Fruit fly (Drosophila melanogaster) whole organism, embryonic: ENCODE data around the gene CG8420.

Experiments used
- Bgb ChIP-seq: fragments of 200-800 bp; sonication (Bioruptor generic); IDR thresholded peaks from 2 replicates; pipeline ENCODE4 v1.3.6; 2022; ENCODE audit warnings: missing biosample characterization, missing genetic modification characterization; ENCODE audit not compliant: partially characterized antibody
- CG10147 ChIP-seq: fragments of 200-800 bp; sonication (Bioruptor generic); optimal IDR thresholded peaks from 2 replicates; lab custom pipeline; 2019; ENCODE audit warnings: missing biosample characterization, mild to moderate bottlenecking, missing genetic modification characterization, moderate library complexity
- CG1024 ChIP-seq: fragments of 200-800 bp; sonication (Bioruptor generic); IDR thresholded peaks from 2 replicates; pipeline ENCODE4 v1.3.6; 2022; ENCODE audit warnings: missing biosample characterization, missing genetic modification characterization
- CG12071 ChIP-seq: fragments of 200-800 bp; sonication (Bioruptor generic); optimal IDR thresholded peaks from 3 replicates; lab custom pipeline; 2018; ENCODE audit warnings: missing biosample characterization, mild to moderate bottlenecking, missing genetic modification characterization
- CG12942 ChIP-seq: fragments of 200-800 bp; sonication (Bioruptor generic); optimal IDR thresholded peaks from 3 replicates; lab custom pipeline; 2016; ENCODE audit warnings: missing biosample characterization, missing genetic modification characterization
- CG13123 ChIP-seq: fragments of 200-800 bp; sonication (Bioruptor generic); optimal IDR thresholded peaks from 2 replicates; lab custom pipeline; 2016; ENCODE audit warnings: missing biosample characterization, missing genetic modification characterization
- CG15514 ChIP-seq: fragments of 200-800 bp; sonication (Bioruptor generic); optimal IDR thresholded peaks from 3 replicates; lab custom pipeline; 2017; ENCODE audit warnings: missing biosample characterization, missing genetic modification characterization, mild to moderate bottlenecking, moderate library complexity, missing genetic modification reagents
- CG18011 ChIP-seq: fragments of 200-800 bp; sonication (Bioruptor generic); optimal IDR thresholded peaks from 2 replicates; lab custom pipeline; 2017; ENCODE audit warnings: missing biosample characterization, missing genetic modification characterization, mild to moderate bottlenecking, moderate library complexity, missing genotype
- CG18619 ChIP-seq: fragments of 200-800 bp; sonication (Bioruptor generic); optimal IDR thresholded peaks from 3 replicates; lab custom pipeline; 2017; ENCODE audit warnings: missing biosample characterization, mild to moderate bottlenecking, missing genetic modification characterization
- CG2712 ChIP-seq: fragments of 200-800 bp; optimal IDR thresholded peaks from 3 replicates; lab custom pipeline; 2019; ENCODE audit warnings: missing biosample characterization, mild to moderate bottlenecking, missing genetic modification characterization, moderate library complexity
- CG3838 ChIP-seq: fragments of 200-800 bp; sonication (Bioruptor generic); optimal IDR thresholded peaks from 3 replicates; lab custom pipeline; 2016; ENCODE audit warnings: missing biosample characterization, missing genetic modification characterization
- CG3847 ChIP-seq: fragments of 200-800 bp; sonication (Bioruptor generic); IDR thresholded peaks from 2 replicates; pipeline ENCODE4 v1.3.6; 2022; ENCODE audit warnings: missing biosample characterization, missing genetic modification characterization
- CG43689 ChIP-seq: fragments of 200-800 bp; sonication (Bioruptor generic); IDR thresholded peaks from 2 replicates; pipeline ENCODE4 v1.3.6; 2022; ENCODE audit warnings: missing biosample characterization, missing genetic modification characterization
- CG5180 ChIP-seq: fragments of 200-800 bp; sonication (Bioruptor generic); optimal IDR thresholded peaks from 3 replicates; lab custom pipeline; 2017; ENCODE audit warnings: missing biosample characterization, missing genetic modification characterization, mild to moderate bottlenecking, moderate library complexity, missing genetic modification reagents
- CG6254 ChIP-seq: fragments of 200-800 bp; sonication (Bioruptor generic); optimal IDR thresholded peaks from 3 replicates; lab custom pipeline; 2017; ENCODE audit warnings: mild to moderate bottlenecking, missing biosample characterization, missing genetic modification reagents, missing genetic modification characterization
- CG6683 ChIP-seq: fragments of 200-800 bp; sonication (Bioruptor generic); optimal IDR thresholded peaks from 2 replicates; lab custom pipeline; 2017; ENCODE audit warnings: missing biosample characterization, mild to moderate bottlenecking, missing genetic modification characterization, missing genetic modification reagents
- CG7271 ChIP-seq: fragments of 200-800 bp; sonication (Bioruptor generic); optimal IDR thresholded peaks from 2 replicates; lab custom pipeline; 2018; ENCODE audit warnings: missing biosample characterization, mild to moderate bottlenecking, missing genetic modification characterization, moderate library complexity
- CG7839 ChIP-seq: fragments of 200-800 bp; sonication (Bioruptor generic); optimal IDR thresholded peaks from 3 replicates; lab custom pipeline; 2018; ENCODE audit warnings: missing biosample characterization, mild to moderate bottlenecking, missing genetic modification characterization, moderate library complexity
- CG8089 ChIP-seq: fragments of 200-800 bp; sonication (Bioruptor generic); optimal IDR thresholded peaks from 3 replicates; lab custom pipeline; 2016; ENCODE audit warnings: missing biosample characterization, missing genetic modification characterization
- CkIIα-i1 ChIP-seq: fragments of 200-800 bp; sonication (Bioruptor generic); IDR thresholded peaks from 2 replicates; pipeline ENCODE4 v1.3.6; 2022; ENCODE audit warnings: missing biosample characterization, missing genetic modification characterization
- E2f2 ChIP-seq: fragments of 200-800 bp; sonication (Bioruptor generic); IDR thresholded peaks from 2 replicates; pipeline ENCODE4 v1.3.6; 2022; ENCODE audit warnings: missing biosample characterization, missing genetic modification characterization
- Gug ChIP-seq: fragments of 200-800 bp; sonication (Bioruptor generic); IDR thresholded peaks from 4 replicates; pipeline ENCODE4 v1.3.6; 2022; ENCODE audit warnings: missing biosample characterization, missing genetic modification characterization
- Jarid2 ChIP-seq: fragments of 200-800 bp; sonication (Bioruptor generic); optimal IDR thresholded peaks from 3 replicates; lab custom pipeline; 2017; ENCODE audit warnings: mild to moderate bottlenecking, missing biosample characterization, missing genetic modification reagents, missing genetic modification characterization
- Nf-YC ChIP-seq: fragments of 200-800 bp; optimal IDR thresholded peaks from 3 replicates; lab custom pipeline; 2019; ENCODE audit warnings: missing biosample characterization, mild to moderate bottlenecking, missing genetic modification characterization, moderate library complexity
- Oaz ChIP-seq: fragments of 200-800 bp; sonication (Bioruptor generic); IDR thresholded peaks from 2 replicates; pipeline ENCODE4 v1.3.6; 2022; ENCODE audit warnings: missing biosample characterization, missing genetic modification characterization
- Spps ChIP-seq: fragments of 200-800 bp; sonication (Bioruptor generic); optimal IDR thresholded peaks from 2 replicates; lab custom pipeline; 2018; ENCODE audit warnings: missing biosample characterization, mild to moderate bottlenecking, missing genetic modification characterization
- al ChIP-seq: fragments of 200-800 bp; sonication (Bioruptor generic); IDR thresholded peaks from 2 replicates; pipeline ENCODE4 v1.3.6; 2022; ENCODE audit warnings: missing biosample characterization, missing genetic modification characterization
- bcd ChIP-seq: fragments of 200-800 bp; sonication (Bioruptor generic); optimal IDR thresholded peaks from 2 replicates; lab custom pipeline; 2017; ENCODE audit warnings: missing biosample characterization, mild to moderate bottlenecking, missing genetic modification characterization
- bowl ChIP-seq: fragments of 200-800 bp; sonication (Bioruptor generic); IDR thresholded peaks from 2 replicates; pipeline ENCODE4 v1.3.6; 2022; ENCODE audit warnings: missing biosample characterization, missing genetic modification characterization
- br ChIP-seq: fragments of >200 bp; optimal IDR thresholded peaks from 2 replicates; lab custom pipeline; 2017
- btn ChIP-seq: fragments of 200-800 bp; sonication (Bioruptor generic); optimal IDR thresholded peaks from 2 replicates; lab custom pipeline; 2016; ENCODE audit warnings: missing biosample characterization, missing genetic modification characterization
- cato ChIP-seq: fragments of 200-800 bp; sonication (Bioruptor generic); optimal IDR thresholded peaks from 2 replicates; lab custom pipeline; 2016; ENCODE audit warnings: missing biosample characterization, missing genetic modification characterization, borderline replicate concordance
- chinmo ChIP-seq: fragments of 200-800 bp; sonication (Bioruptor generic); IDR thresholded peaks from 4 replicates; pipeline ENCODE4 v1.3.6; 2022; ENCODE audit warnings: missing biosample characterization, missing genetic modification characterization; ENCODE audit not compliant: partially characterized antibody
- cwo ChIP-seq: fragments of 200-800 bp; sonication (Bioruptor generic); optimal IDR thresholded peaks from 3 replicates; lab custom pipeline; 2017; ENCODE audit warnings: missing biosample characterization, missing genetic modification characterization, mild to moderate bottlenecking, moderate library complexity, missing genetic modification reagents
- fd3F ChIP-seq: fragments of 200-800 bp; sonication (Bioruptor generic); optimal IDR thresholded peaks from 2 replicates; lab custom pipeline; 2018; ENCODE audit warnings: missing biosample characterization, mild to moderate bottlenecking, missing genetic modification characterization, moderate library complexity
- gcm ChIP-seq: fragments of 200-800 bp; sonication (Bioruptor generic); optimal IDR thresholded peaks from 2 replicates; lab custom pipeline; 2019; ENCODE audit warnings: missing biosample characterization, mild to moderate bottlenecking, missing genetic modification characterization, moderate library complexity
- gfzf ChIP-seq: fragments of 200-800 bp; sonication (Bioruptor generic); optimal IDR thresholded peaks from 2 replicates; lab custom pipeline; 2016; ENCODE audit warnings: missing biosample characterization, mild to moderate bottlenecking, missing genetic modification characterization, moderate library complexity
- gt ChIP-seq: fragments of 200-800 bp; sonication (Bioruptor generic); IDR thresholded peaks from 2 replicates; pipeline ENCODE4 v1.3.6; 2022; ENCODE audit warnings: missing biosample characterization, missing genetic modification characterization
- h ChIP-seq: fragments of >200 bp; optimal IDR thresholded peaks from 2 replicates; lab custom pipeline; 2017
- jigr1 ChIP-seq: fragments of 200-800 bp; sonication (Bioruptor generic); IDR thresholded peaks from 3 replicates; pipeline ENCODE4 v1.3.6; 2022; ENCODE audit warnings: missing biosample characterization, missing genetic modification characterization
- klu ChIP-seq: fragments of 200-800 bp; sonication (Bioruptor generic); IDR thresholded peaks from 2 replicates; pipeline ENCODE4 v1.3.6; 2022; ENCODE audit warnings: missing biosample characterization, missing genetic modification characterization
- maf-S ChIP-seq: fragments of 200-800 bp; sonication (Bioruptor generic); optimal IDR thresholded peaks from 2 replicates; lab custom pipeline; 2016; ENCODE audit warnings: missing biosample characterization, missing genetic modification characterization
- pan ChIP-seq, 4 experiments: fragments of >200 bp in 3 of 4; fragments of 200-800 bp in 1 of 4; sonication (Bioruptor generic) in 1 of 4; optimal IDR thresholded peaks in 3 of 4; IDR thresholded peaks in 1 of 4; 2 replicates each; pipeline versions ENCODE4 v1.3.6 to Lab custom; 2017 to 2022; ENCODE audit warnings: missing biosample characterization in 2 of 4, missing genetic modification characterization in 2 of 4, mixed read lengths in 1 of 4
- psq ChIP-seq: fragments of 200-800 bp; sonication (Bioruptor generic); optimal IDR thresholded peaks from 2 replicates; lab custom pipeline; 2017; ENCODE audit warnings: missing biosample characterization, missing genetic modification characterization
- row ChIP-seq: fragments of 200-800 bp; sonication (Bioruptor generic); IDR thresholded peaks from 3 replicates; pipeline ENCODE4 v1.3.6; 2022; ENCODE audit warnings: missing biosample characterization, missing genetic modification characterization
- sd ChIP-seq: fragments of 200-800 bp; sonication (Bioruptor generic); optimal IDR thresholded peaks from 3 replicates; lab custom pipeline; 2018; ENCODE audit warnings: missing biosample characterization, mild to moderate bottlenecking, missing genetic modification characterization, moderate library complexity
- sim ChIP-seq: fragments of 200-800 bp; sonication (Bioruptor generic); IDR thresholded peaks from 2 replicates; pipeline ENCODE4 v1.3.6; 2022; ENCODE audit warnings: missing biosample characterization, missing genetic modification characterization
- toy ChIP-seq: fragments of 200-800 bp; sonication (Bioruptor generic); IDR thresholded peaks from 2 replicates; pipeline ENCODE4 v1.3.6; 2022; ENCODE audit warnings: missing biosample characterization, missing genetic modification characterization
- ttk ChIP-seq: fragments of 200-800 bp; sonication (Bioruptor generic); IDR thresholded peaks from 2 replicates; pipeline ENCODE4 v2.1.2; 2022; ENCODE audit warnings: missing biosample characterization, missing genetic modification characterization
- wek ChIP-seq: fragments of 200-800 bp; sonication (Bioruptor generic); optimal IDR thresholded peaks from 3 replicates; lab custom pipeline; 2018; ENCODE audit warnings: missing biosample characterization, mild to moderate bottlenecking, missing genetic modification characterization, moderate library complexity

The CG8420 gene

dm6 chr3R:9224807-9225206, 21.6 kb upstream of the CG8420 start (continued):
- TF ChIP-seq Gug (0 out of 4 replicates have a peak, but pooled peaks have one; percentile 15), jigr1 (GFP tag; lab: Robert Waterston, UW) (no peak; the same call in 2 of the 3 replicates), btn (GFP tag; lab: Kevin White, UChicago) (peak; percentile 21), bowl (GFP tag; lab: Robert Waterston, UW) (no peak), psq (GFP tag; lab: Kevin White, UChicago) (peak; percentile 70), CG12071 (no peak), row (peak; percentile 82), al (GFP tag; lab: Robert Waterston, UW) (peak; percentile 37; the same call in 1 of the 2 replicates), ttk (GFP tag; lab: Robert Waterston, UW) (peak; percentile 60), CG8089 (peak; percentile 39), CG6683 (GFP tag; lab: Kevin White, UChicago) (peak; percentile 10), CG5180 (GFP tag; lab: Kevin White, UChicago) (peak; percentile 13), cwo (peak; percentile 74), CG3847 (GFP tag; lab: Robert Waterston, UW) (0 out of 2 replicates have a peak, but pooled peaks have one; percentile 24), pan (optimal IDR thresholded peaks at IDR 0.05; lab: Kevin White, UChicago) (no peak), pan (GFP tag; optimal IDR thresholded peaks at IDR 0.05 in 1 of 2, IDR thresholded peaks at IDR 0.05 in 1 of 2) (peak in 1 of 2 experiments; percentile 75), CG10147 (GFP tag; lab: Kevin White, UChicago) (peak; percentile 2), Jarid2 (GFP tag; lab: Kevin White, UChicago) (peak; percentile 28), br (no peak), CG1024 (GFP tag; lab: Robert Waterston, UW) (0 out of 2 replicates have a peak, but pooled peaks have one; percentile 45), CG2712 (tag; lab: Kevin White, UChicago) (peak; percentile 86), chinmo (GFP tag; lab: Robert Waterston, UW) (no peak), gt (GFP tag; lab: Robert Waterston, UW) (no peak), CG7839 (tag; lab: Kevin White, UChicago) (peak; percentile 57), klu (GFP tag; lab: Robert Waterston, UW) (peak; percentile 42; the same call in 1 of the 2 replicates), Oaz (no peak), fd3F (GFP tag; lab: Kevin White, UChicago) (peak; percentile 39), CG18619 (GFP tag; lab: Kevin White, UChicago) (peak; percentile 43), CG15514 (peak; percentile 21), wek (GFP tag; lab: Kevin White, UChicago) (no peak), CG18011 (GFP tag; lab: Kevin White, UChicago) (no peak), CG43689 (GFP tag; lab: Robert Waterston, UW) (no peak), CkIIα-i1 (GFP tag; lab: Robert Waterston, UW) (no peak), cato (GFP tag; lab: Kevin White, UChicago) (peak; percentile 45), h (no peak), gfzf (GFP tag; lab: Kevin White, UChicago) (no peak), sim (GFP tag; lab: Robert Waterston, UW) (peak; percentile 74), Bgb (GFP tag; lab: Robert Waterston, UW) (no peak), CG12942 (GFP tag; lab: Kevin White, UChicago) (peak; percentile 57), CG3838 (peak; percentile 49), CG6254 (GFP tag; lab: Kevin White, UChicago) (peak; percentile 59), toy (no peak), sd (peak; percentile 1), bcd (GFP tag; lab: Kevin White, UChicago) (peak; percentile 49), CG13123 (GFP tag; lab: Kevin White, UChicago) (peak; percentile 44), Spps (tag; lab: Kevin White, UChicago) (peak; percentile 28), E2f2 (peak; percentile 58; the same call in 1 of the 2 replicates), CG7271 (no peak), maf-S (peak; percentile 27), gcm (GFP tag; lab: Kevin White, UChicago) (peak; percentile 59), Nf-YC (peak; percentile 46)
